Worm (Caenorhabditis elegans) whole organism, mixed stage, embryonic: Measurements from ENCODE around the gene B0222.5.

Experiments
- M03D4.4 ChIP-seq: sonication (generic microtip); optimal IDR thresholded peaks from 2 replicates; lab custom pipeline; 2017; ENCODE audit warnings: mild to moderate bottlenecking, missing genetic modification characterization, missing compliant biosample characterization
- bed-3 ChIP-seq: fragments of 200-800 bp; sonication (Bioruptor generic); optimal IDR thresholded peaks from 3 replicates; lab custom pipeline; 2018; ENCODE audit warnings: mild to moderate bottlenecking, missing genetic modification characterization, moderate library complexity, missing compliant biosample characterization
- blmp-1 ChIP-seq: fragments of 150-350 bp; optimal IDR thresholded peaks from 2 replicates; lab custom pipeline; 2014; ENCODE audit warnings: missing biosample characterization, missing genetic modification characterization
- ceh-39 ChIP-seq: fragments of 150-350 bp; optimal IDR thresholded peaks from 2 replicates; lab custom pipeline; 2014; ENCODE audit warnings: missing biosample characterization, missing genetic modification characterization
- ceh-43 ChIP-seq: fragments of 200-800 bp; sonication (Bioruptor generic); optimal IDR thresholded peaks from 2 replicates; lab custom pipeline; 2018; ENCODE audit warnings: mild to moderate bottlenecking, missing genetic modification characterization, moderate library complexity, missing compliant biosample characterization
- ceh-83 ChIP-seq: fragments of 200-800 bp; sonication (Bioruptor generic); optimal IDR thresholded peaks from 2 replicates; lab custom pipeline; 2018; ENCODE audit warnings: mild to moderate bottlenecking, missing genetic modification characterization, missing compliant biosample characterization
- cnd-1 ChIP-seq: fragments of 200-800 bp; sonication (Bioruptor generic); optimal IDR thresholded peaks from 2 replicates; lab custom pipeline; 2018; ENCODE audit warnings: mild to moderate bottlenecking, missing genetic modification characterization, missing compliant biosample characterization
- elt-1 ChIP-seq: sonication (generic microtip); optimal IDR thresholded peaks from 2 replicates; lab custom pipeline; 2017; ENCODE audit warnings: missing genetic modification characterization, mild to moderate bottlenecking, missing compliant biosample characterization, antibody characterized with exemption, moderate library complexity, borderline replicate concordance; ENCODE audit not compliant: insufficient read depth
- elt-3 ChIP-seq: fragments of 150-350 bp; optimal IDR thresholded peaks from 2 replicates; lab custom pipeline; 2014; ENCODE audit warnings: missing biosample characterization, missing genetic modification characterization
- ham-2 ChIP-seq: fragments of 200-800 bp; sonication (Bioruptor generic); optimal IDR thresholded peaks from 2 replicates; lab custom pipeline; 2018; ENCODE audit warnings: mild to moderate bottlenecking, missing genetic modification characterization, missing compliant biosample characterization
- lin-13 ChIP-seq: fragments of 150-350 bp; optimal IDR thresholded peaks from 2 replicates; lab custom pipeline; 2014; ENCODE audit warnings: missing biosample characterization, missing genetic modification characterization
- lin-32 ChIP-seq: fragments of 200-800 bp; sonication (Bioruptor generic); optimal IDR thresholded peaks from 2 replicates; lab custom pipeline; 2018; ENCODE audit warnings: mild to moderate bottlenecking, missing genetic modification characterization, missing compliant biosample characterization
- lsy-2 ChIP-seq: fragments of 150-350 bp; optimal IDR thresholded peaks from 2 replicates; lab custom pipeline; 2014; ENCODE audit warnings: missing biosample characterization, missing genetic modification characterization
- mab-5 ChIP-seq: fragments of 150-350 bp; optimal IDR thresholded peaks from 2 replicates; lab custom pipeline; 2014; ENCODE audit warnings: missing biosample characterization, missing genetic modification characterization
- mls-2 ChIP-seq: sonication (generic microtip); optimal IDR thresholded peaks from 2 replicates; lab custom pipeline; 2016; ENCODE audit warnings: mild to moderate bottlenecking, missing genetic modification characterization, moderate library complexity, missing compliant biosample characterization
- nhr-2 ChIP-seq: fragments of 150-350 bp; optimal IDR thresholded peaks from 2 replicates; lab custom pipeline; 2014; ENCODE audit warnings: missing biosample characterization, missing genetic modification characterization
- nhr-237 ChIP-seq: fragments of 150-350 bp; optimal IDR thresholded peaks from 2 replicates; lab custom pipeline; 2014; ENCODE audit warnings: missing biosample characterization, missing genetic modification characterization
- nhr-28 ChIP-seq: fragments of 150-350 bp; optimal IDR thresholded peaks from 2 replicates; lab custom pipeline; 2014; ENCODE audit warnings: missing biosample characterization, missing genetic modification characterization
- nhr-76 ChIP-seq: sonication (generic microtip); optimal IDR thresholded peaks from 2 replicates; lab custom pipeline; 2017; ENCODE audit warnings: missing biosample characterization, missing genetic modification characterization
- pha-4 ChIP-seq: fragments of 150-350 bp; optimal IDR thresholded peaks from 2 replicates; lab custom pipeline; 2018; ENCODE audit warnings: missing biosample characterization, missing genetic modification reagents, missing genetic modification characterization
- sem-2 ChIP-seq: fragments of 200-800 bp; sonication (Bioruptor generic); optimal IDR thresholded peaks from 2 replicates; lab custom pipeline; 2018; ENCODE audit warnings: mild to moderate bottlenecking, missing genetic modification characterization, missing compliant biosample characterization
- snpc-4 ChIP-seq: fragments of 150-350 bp; optimal IDR thresholded peaks from 2 replicates; lab custom pipeline; 2014; ENCODE audit warnings: missing biosample characterization, missing genetic modification characterization
- sptf-1 ChIP-seq: sonication (generic microtip); optimal IDR thresholded peaks from 2 replicates; lab custom pipeline; 2017; ENCODE audit warnings: mild to moderate bottlenecking, missing genetic modification characterization, moderate library complexity, missing compliant biosample characterization
- tbx-8 ChIP-seq: fragments of 200-800 bp; sonication (Bioruptor generic); optimal IDR thresholded peaks from 2 replicates; lab custom pipeline; 2018; ENCODE audit warnings: mild to moderate bottlenecking, missing genetic modification characterization, moderate library complexity, missing compliant biosample characterization
- unc-120 ChIP-seq: sonication (generic microtip); optimal IDR thresholded peaks from 2 replicates; lab custom pipeline; 2017; ENCODE audit warnings: missing genetic modification characterization, missing compliant biosample characterization; ENCODE audit not compliant: poor library complexity, severe bottlenecking
- unc-62 ChIP-seq: fragments of 150-350 bp; optimal IDR thresholded peaks from 2 replicates; lab custom pipeline; 2014; ENCODE audit warnings: missing biosample characterization, missing genetic modification reagents, missing genetic modification characterization
- zip-8 ChIP-seq: fragments of 150-350 bp; optimal IDR thresholded peaks from 2 replicates; lab custom pipeline; 2014; ENCODE audit warnings: missing biosample characterization, missing genetic modification characterization
- ztf-11 ChIP-seq: fragments of 150-350 bp; optimal IDR thresholded peaks from 2 replicates; lab custom pipeline; 2014; ENCODE audit warnings: missing biosample characterization, missing genetic modification characterization

Gene B0222.5

ce11 chrV:9165073-9165699 lies 10.5 kb upstream of the B0222.5 start, which contains the start of gene col-10:
TSS of gene col-10 (minus strand) at chrV:9165307.
- no peak for TF ChIP-seq mls-2 (tag; lab: Kevin White, UChicago)
- TF ChIP-seq ham-2 (GFP tag; lab: Kevin White, UChicago), result peak; percentile 66
- no peak for TF ChIP-seq nhr-237
- TF ChIP-seq elt-3 (tag; lab: Kevin White, UChicago), result no peak
- TF ChIP-seq, all 35 proteins: peak for 1

- no peak for TF ChIP-seq elt-1
- TF ChIP-seq nhr-28 (tag; lab: Kevin White, UChicago), result no peak
- TF ChIP-seq unc-62 (GFP tag; lab: Kevin White, UChicago), result no peak
- no peak for TF ChIP-seq blmp-1 (tag; lab: Kevin White, UChicago)
- no peak for TF ChIP-seq unc-120 (tag; lab: Kevin White, UChicago)
- no peak for TF ChIP-seq nhr-76 (tag; lab: Kevin White, UChicago)
- TF ChIP-seq nhr-2 (tag; lab: Kevin White, UChicago), result no peak
- TF ChIP-seq lin-32, result no peak
- TF ChIP-seq pha-4 (tag; lab: Kevin White, UChicago), result no peak
- no peak for TF ChIP-seq cnd-1 (tag; lab: Kevin White, UChicago)
- no peak for TF ChIP-seq tbx-8 (GFP tag; lab: Kevin White, UChicago)
- TF ChIP-seq ceh-83 (GFP tag; lab: Kevin White, UChicago), result no peak
- no peak for TF ChIP-seq mab-5 (tag; lab: Kevin White, UChicago)
- no peak for TF ChIP-seq bed-3 (GFP tag; lab: Kevin White, UChicago)
- no peak for TF ChIP-seq sptf-1 (tag; lab: Kevin White, UChicago)
These were observed 9.2 kb upstream of the B0222.5 start for ce11 chrV:9163897-9164296.

- TF ChIP-seq sptf-1 (tag; lab: Kevin White, UChicago), result no peak
- no peak for TF ChIP-seq bed-3 (GFP tag; lab: Kevin White, UChicago)
- no peak for TF ChIP-seq lsy-2
- no peak for TF ChIP-seq ceh-39 (tag; lab: Kevin White, UChicago)
- no peak for TF ChIP-seq cnd-1 (tag; lab: Kevin White, UChicago)
- no peak for TF ChIP-seq unc-62 (GFP tag; lab: Kevin White, UChicago)
- no peak for TF ChIP-seq ceh-43 (GFP tag; lab: Kevin White, UChicago)
- no peak for TF ChIP-seq mls-2 (tag; lab: Kevin White, UChicago)
- no peak for TF ChIP-seq elt-1
- TF ChIP-seq M03D4.4, result no peak
These were observed 8.3 kb upstream of the B0222.5 start, which contains the start of gene col-145 for ce11 chrV:9162955-9163468. TSS of gene col-145 (minus strand) at chrV:9163005.

- TF ChIP-seq ceh-43 (GFP tag; lab: Kevin White, UChicago) (no peak), sem-2 (GFP tag; lab: Kevin White, UChicago) (no peak), ceh-83 (GFP tag; lab: Kevin White, UChicago) (no peak), pha-4 (tag; lab: Kevin White, UChicago) (no peak), lin-32 (no peak), nhr-28 (tag; lab: Kevin White, UChicago) (no peak), lin-13 (tag; lab: Kevin White, UChicago) (no peak), unc-62 (GFP tag; lab: Kevin White, UChicago) (no peak), blmp-1 (tag; lab: Kevin White, UChicago) (no peak)
- TF ChIP-seq, all 35 proteins: peak for 0
These were observed 7.6 kb upstream of the B0222.5 start for ce11 chrV:9162118-9162729.

- TF ChIP-seq tbx-8 (GFP tag; lab: Kevin White, UChicago) (no peak), ceh-39 (tag; lab: Kevin White, UChicago) (no peak), nhr-28 (tag; lab: Kevin White, UChicago) (no peak), sptf-1 (tag; lab: Kevin White, UChicago) (no peak), ceh-43 (GFP tag; lab: Kevin White, UChicago) (no peak), ztf-11 (no peak), snpc-4 (tag; lab: Kevin White, UChicago) (no peak), zip-8 (tag; lab: Kevin White, UChicago) (no peak), cnd-1 (tag; lab: Kevin White, UChicago) (no peak), unc-120 (tag; lab: Kevin White, UChicago) (no peak), lin-32 (no peak)
These were observed 5.7 kb upstream of the B0222.5 start, which contains the start of gene col-144 for ce11 chrV:9160224-9160886. TSS of gene col-144 (minus strand) at chrV:9160642.
